Worm (Caenorhabditis elegans): Measurements from ENCODE around the gene act-2.

The act-2 gene

DNA sequence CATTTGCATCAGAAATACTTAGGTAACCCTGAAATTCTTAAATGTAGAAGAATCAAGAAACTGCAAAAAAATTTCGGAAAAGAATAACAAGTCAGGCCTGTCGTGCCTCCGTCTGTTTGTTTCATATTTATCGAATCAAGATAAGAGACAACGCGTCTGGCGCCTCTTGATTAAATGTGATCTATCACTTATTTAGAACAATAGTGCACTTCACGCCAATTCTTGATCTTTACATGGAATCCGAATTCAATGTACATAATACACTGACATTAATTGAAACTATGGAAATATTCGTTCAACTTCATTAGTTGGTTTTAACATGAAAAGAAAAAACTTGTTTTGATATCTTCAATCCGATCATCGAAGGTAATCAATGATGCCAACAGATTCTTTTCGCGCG, 44.5 kb upstream of the act-2 start, which contains the start of gene mboa-2 (continued):
- TF ChIP-seq chd-7 (tag; optimal IDR thresholded peaks at IDR 0.05) (no peak), dpff-1 (tag; optimal IDR thresholded peaks at IDR 0.05) (peak; percentile 45), hlh-26 (GFP tag; conservative IDR thresholded peaks at IDR 0.05) (no peak), hmg-20 (GFP tag; IDR thresholded peaks at IDR 0.05) (no peak), aptf-2 (GFP tag; conservative IDR thresholded peaks at IDR 0.05) (no peak), snpc-3.4 (tag; optimal IDR thresholded peaks at IDR 0.05) (peak; percentile 33), ceh-58 (GFP tag; IDR thresholded peaks at IDR 0.05) (no peak), lin-54 (GFP tag; optimal IDR thresholded peaks at IDR 0.05) (peak; percentile 1), nhr-27 (tag; optimal IDR thresholded peaks at IDR 0.05) (no peak), madf-8 (GFP tag; conservative IDR thresholded peaks at IDR 0.05) (no peak), him-1 (tag; optimal IDR thresholded peaks at IDR 0.05) (no peak), efl-1 (GFP tag; optimal IDR thresholded peaks at IDR 0.05) (no peak), unc-62 (GFP tag; optimal IDR thresholded peaks at IDR 0.05) (no peak), F55B11.4 (tag; optimal IDR thresholded peaks at IDR 0.05; ENCODE audit: borderline replicate concordance, insufficient read depth) (no peak), mes-4 (tag; optimal IDR thresholded peaks at IDR 0.05) (no peak), lin-26 (GFP tag; IDR thresholded peaks at IDR 0.05) (no peak), nhr-90 (tag; optimal IDR thresholded peaks at IDR 0.05) (no peak), nfya-2 (GFP tag; IDR thresholded peaks at IDR 0.05) (0 out of 2 replicates have a peak, but pooled peaks have one; percentile 45), rec-8 (tag; optimal IDR thresholded peaks at IDR 0.05) (no peak), zim-3 (tag; optimal IDR thresholded peaks at IDR 0.05) (no peak), ceh-100 (GFP tag; IDR thresholded peaks at IDR 0.05) (no peak), aptf-3 (GFP tag; IDR thresholded peaks at IDR 0.05) (no peak), C06A6.2 (GFP tag; conservative IDR thresholded peaks at IDR 0.05) (no peak), cebp-1 (GFP tag; IDR thresholded peaks at IDR 0.05) (no peak), cebp-1 (tag; optimal IDR thresholded peaks at IDR 0.05) (peak; percentile 28), dox-1 (GFP tag; IDR thresholded peaks at IDR 0.05) (no peak), F52B5.7 (tag; optimal IDR thresholded peaks at IDR 0.05) (no peak), ekl-4 (GFP tag; IDR thresholded peaks at IDR 0.05) (0 out of 2 replicates have a peak, but pooled peaks have one; percentile 40), rcor-1 (GFP tag; IDR thresholded peaks at IDR 0.05) (no peak; the same call in 1 of the 2 replicates), gei-17 (GFP tag; optimal IDR thresholded peaks at IDR 0.05) (no peak), attf-3 (GFP tag; conservative IDR thresholded peaks at IDR 0.05) (no peak), ztf-26 (tag; optimal IDR thresholded peaks at IDR 0.05) (no peak), B0336.3 (GFP tag; IDR thresholded peaks at IDR 0.05) (peak; percentile 73), snpc-1.3 (tag; optimal IDR thresholded peaks at IDR 0.05; ENCODE audit: insufficient read depth) (peak; percentile 22), F33H1.4 (GFP tag; IDR thresholded peaks at IDR 0.05) (no peak), C17E4.6 (GFP tag; IDR thresholded peaks at IDR 0.05) (no peak), nhr-80 (tag; optimal IDR thresholded peaks at IDR 0.05) (peak; percentile 38), Y53F4B.3 (GFP tag; IDR thresholded peaks at IDR 0.05) (no peak), attf-5 (GFP tag; optimal IDR thresholded peaks at IDR 0.05) (no peak), unc-130 (GFP tag; optimal IDR thresholded peaks at IDR 0.05) (no peak), mcd-1 (GFP tag; IDR thresholded peaks at IDR 0.05) (no peak; the same call in 1 of the 2 replicates), cebp-2 (GFP tag; IDR thresholded peaks at IDR 0.05) (no peak), Y79H2A.3 (GFP tag; conservative IDR thresholded peaks at IDR 0.05) (no peak), B0261.1 (tag; optimal IDR thresholded peaks at IDR 0.05) (no peak), madf-10 (tag; optimal IDR thresholded peaks at IDR 0.05) (peak; percentile 9), ceh-27 (GFP tag; optimal IDR thresholded peaks at IDR 0.05) (no peak), ets-4 (GFP tag; optimal IDR thresholded peaks at IDR 0.05) (no peak), D2030.7 (GFP tag; IDR thresholded peaks at IDR 0.05) (no peak), snpc-4 (GFP tag; optimal IDR thresholded peaks at IDR 0.05) (no peak), snpc-4 (tag; optimal IDR thresholded peaks at IDR 0.05) (peak in 2 of 4 experiments; percentile 49 to 63)

All from whole organism, young adult.